Worm (Caenorhabditis elegans) whole organism, L4 larva: ENCODE results near the gene srlf-1.

Source experiments
- F44E2.7 ChIP-seq: fragments of 200-800 bp; sonication (Bioruptor generic); IDR thresholded peaks from 2 replicates; pipeline ENCODE4 v2.1.2; 2022; ENCODE audit warnings: missing genetic modification characterization, missing compliant biosample characterization
- T26A8.4 ChIP-seq: fragments of 200-800 bp; sonication (Bioruptor generic); IDR thresholded peaks from 2 replicates; pipeline ENCODE4 v1.3.6; 2022; ENCODE audit warnings: missing genetic modification characterization, missing compliant biosample characterization
- arid-1 ChIP-seq: fragments of 200-800 bp; sonication (Bioruptor generic); conservative IDR thresholded peaks from 2 replicates; pipeline ENCODE4 v1.3.6; 2022; ENCODE audit warnings: missing genetic modification reagents, missing genetic modification characterization, missing compliant biosample characterization
- duxl-1 ChIP-seq: sonication (generic microtip); optimal IDR thresholded peaks from 2 replicates; lab custom pipeline; 2016; ENCODE audit warnings: mild to moderate bottlenecking, missing genetic modification characterization, moderate library complexity, missing compliant biosample characterization; ENCODE audit not compliant: poor library complexity
- fkh-10 ChIP-seq: fragments of 150-350 bp; optimal IDR thresholded peaks from 2 replicates; lab custom pipeline; 2014; ENCODE audit warnings: missing biosample characterization, missing genetic modification reagents, missing genetic modification characterization
- fos-1 ChIP-seq: fragments of 150-350 bp; optimal IDR thresholded peaks from 2 replicates; lab custom pipeline; 2014; ENCODE audit warnings: missing biosample characterization, missing genetic modification characterization
- lsy-2 ChIP-seq, 2 experiments: fragments of 150-350 bp in 1 of 2; sonication (generic microtip) in 1 of 2; optimal IDR thresholded peaks; 2 replicates each; lab custom pipeline; 2014 to 2017; ENCODE audit warnings: missing biosample characterization in 2 of 2, missing genetic modification characterization in 2 of 2
- mdl-1 ChIP-seq, 2 experiments: fragments of 150-350 bp in 1 of 2; sonication (generic microtip) in 1 of 2; optimal IDR thresholded peaks; 2 replicates each; lab custom pipeline; 2014 to 2017; ENCODE audit warnings: missing biosample characterization in 2 of 2, missing genetic modification characterization in 2 of 2
- mdt-29 ChIP-seq: fragments of 200-800 bp; sonication (Bioruptor generic); IDR thresholded peaks from 2 replicates; pipeline ENCODE4 v1.3.6; 2022; ENCODE audit warnings: missing genetic modification reagents, missing genetic modification characterization, missing compliant biosample characterization
- mep-1 ChIP-seq: fragments of 150-350 bp; sonication (generic microtip); optimal IDR thresholded peaks from 3 replicates; lab custom pipeline; 2014; ENCODE audit warnings: missing biosample characterization, missing genetic modification characterization
- nhr-11 ChIP-seq: fragments of 150-350 bp; optimal IDR thresholded peaks from 2 replicates; lab custom pipeline; 2014; ENCODE audit warnings: missing biosample characterization, missing genetic modification characterization
- nhr-76 ChIP-seq: fragments of 150-350 bp; optimal IDR thresholded peaks from 2 replicates; lab custom pipeline; 2014; ENCODE audit warnings: missing biosample characterization, missing genetic modification characterization
- php-3 ChIP-seq: fragments of 200-800 bp; sonication (Bioruptor generic); IDR thresholded peaks from 2 replicates; pipeline ENCODE4 v1.3.6; 2022; ENCODE audit warnings: missing genetic modification reagents, missing genetic modification characterization, missing compliant biosample characterization
- snpc-4 ChIP-seq: fragments of 150-350 bp; optimal IDR thresholded peaks from 2 replicates; lab custom pipeline; 2014; ENCODE audit warnings: missing biosample characterization, missing genetic modification characterization

DNA sequence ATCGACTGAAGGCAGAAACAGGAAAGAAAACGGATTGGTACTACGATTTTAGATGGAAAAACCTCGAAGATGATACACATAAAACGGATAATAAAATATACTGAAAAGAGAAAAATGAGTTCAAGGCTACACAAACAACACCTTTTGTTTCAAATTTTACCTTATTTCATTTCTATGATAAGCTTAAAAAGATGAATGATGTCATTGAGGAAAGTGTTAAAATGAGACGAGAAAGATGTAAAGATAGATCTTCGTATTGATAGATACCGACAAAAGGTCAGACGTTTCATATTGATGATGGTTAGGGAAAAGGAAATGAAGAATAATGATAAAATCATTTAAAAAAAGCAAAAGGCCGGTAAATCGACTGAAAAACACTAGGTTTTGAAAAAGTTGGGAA is 786 bp upstream of the srlf-1 start:
- no peak for TF ChIP-seq duxl-1 (tag; lab: Kevin White, UChicago)
- TF ChIP-seq fos-1 (tag; lab: Kevin White, UChicago), result no peak
- no peak for TF ChIP-seq F44E2.7 (GFP tag; lab: Robert Waterston, UW)
- no peak for TF ChIP-seq php-3 (GFP tag; lab: Robert Waterston, UW)
- TF ChIP-seq mdl-1 (tag; optimal IDR thresholded peaks at IDR 0.05; lab: Kevin White, UChicago), result no peak
- no peak for TF ChIP-seq nhr-11
- no peak for TF ChIP-seq nhr-76 (tag; lab: Kevin White, UChicago)
- TF ChIP-seq snpc-4 (tag; lab: Kevin White, UChicago), result no peak
- TF ChIP-seq arid-1 (GFP tag; lab: Robert Waterston, UW), result no peak
- TF ChIP-seq mep-1 (tag; lab: Kevin White, UChicago), result no peak
- TF ChIP-seq mdt-29 (GFP tag; lab: Robert Waterston, UW), result no peak
- TF ChIP-seq fkh-10 (GFP tag; lab: Kevin White, UChicago), result no peak
- TF ChIP-seq T26A8.4 (GFP tag; lab: Robert Waterston, UW), result no peak
- no peak for TF ChIP-seq lsy-2 (tag; optimal IDR thresholded peaks at IDR 0.05; lab: Kevin White, UChicago)
